Worm (Caenorhabditis elegans) whole organism, young adult: Measurements from ENCODE around the gene K07C5.9.

Experiments used
- D2030.7 ChIP-seq: fragments of 200-800 bp; sonication (Bioruptor generic); IDR thresholded peaks from 2 replicates; pipeline ENCODE4 v1.3.6; 2022; ENCODE audit warnings: missing genetic modification reagents, missing genetic modification characterization, missing compliant biosample characterization
- F23B12.7 ChIP-seq: sonication (generic microtip); optimal IDR thresholded peaks from 2 replicates; lab custom pipeline; 2017; ENCODE audit warnings: missing genetic modification characterization, mild to moderate bottlenecking, missing compliant biosample characterization, antibody characterized with exemption, moderate library complexity; ENCODE audit not compliant: insufficient read depth
- F33H1.4 ChIP-seq: fragments of 200-800 bp; sonication (Bioruptor generic); IDR thresholded peaks from 2 replicates; pipeline ENCODE4 v1.3.6; 2022; ENCODE audit warnings: missing genetic modification reagents, missing genetic modification characterization, missing compliant biosample characterization
- F52B5.7 ChIP-seq: sonication (generic microtip); optimal IDR thresholded peaks from 2 replicates; lab custom pipeline; 2016; ENCODE audit warnings: mild to moderate bottlenecking, missing genetic modification characterization, missing compliant biosample characterization
- K12H6.12 ChIP-seq: fragments of 200-800 bp; sonication (Bioruptor generic); optimal IDR thresholded peaks from 2 replicates; lab custom pipeline; 2018; ENCODE audit warnings: mild to moderate bottlenecking, missing genetic modification characterization, missing compliant biosample characterization
- Y95B8A.8 ChIP-seq: fragments of 200-800 bp; sonication (Bioruptor generic); IDR thresholded peaks from 2 replicates; pipeline ENCODE4 v1.3.6; 2022; ENCODE audit warnings: missing genetic modification reagents, missing genetic modification characterization, missing compliant biosample characterization
- ZK185.1 ChIP-seq: sonication (generic microtip); optimal IDR thresholded peaks from 2 replicates; lab custom pipeline; 2016; ENCODE audit warnings: mild to moderate bottlenecking, missing genetic modification characterization, missing compliant biosample characterization; ENCODE audit not compliant: poor library complexity, severe bottlenecking
- akir-1 ChIP-seq: fragments of 200-800 bp; sonication (Bioruptor generic); optimal IDR thresholded peaks from 2 replicates; lab custom pipeline; 2018; ENCODE audit warnings: mild to moderate bottlenecking, missing genetic modification characterization, moderate library complexity, missing compliant biosample characterization
- aptf-2 ChIP-seq: fragments of 200-800 bp; sonication (Bioruptor generic); conservative IDR thresholded peaks from 2 replicates; pipeline ENCODE4 v1.3.6; 2022; ENCODE audit warnings: missing genetic modification reagents, missing genetic modification characterization, missing compliant biosample characterization
- attf-5 ChIP-seq: fragments of 200-800 bp; sonication (Bioruptor generic); optimal IDR thresholded peaks from 2 replicates; lab custom pipeline; 2018; ENCODE audit warnings: mild to moderate bottlenecking, missing genetic modification characterization, missing compliant biosample characterization
- attf-6 ChIP-seq: fragments of 200-800 bp; sonication (Bioruptor generic); IDR thresholded peaks from 2 replicates; pipeline ENCODE4 v1.3.6; 2022; ENCODE audit warnings: missing genetic modification reagents, missing genetic modification characterization, missing compliant biosample characterization
- bed-2 ChIP-seq: fragments of 200-800 bp; sonication (Bioruptor generic); IDR thresholded peaks from 2 replicates; pipeline ENCODE4 v1.3.6; 2022; ENCODE audit warnings: missing genetic modification reagents, missing genetic modification characterization, missing compliant biosample characterization
- ceh-27 ChIP-seq: fragments of 200-800 bp; sonication (Bioruptor generic); optimal IDR thresholded peaks from 2 replicates; lab custom pipeline; 2018; ENCODE audit warnings: mild to moderate bottlenecking, missing genetic modification characterization, moderate library complexity, missing compliant biosample characterization
- ceh-58 ChIP-seq: fragments of 200-800 bp; sonication (Bioruptor generic); IDR thresholded peaks from 2 replicates; pipeline ENCODE4 v1.3.6; 2022; ENCODE audit warnings: missing genetic modification characterization, missing compliant biosample characterization
- die-1 ChIP-seq: sonication (generic microtip); optimal IDR thresholded peaks from 2 replicates; lab custom pipeline; 2016; ENCODE audit warnings: missing genotype, mild to moderate bottlenecking, missing genetic modification characterization, missing compliant biosample characterization
- dox-1 ChIP-seq: fragments of 200-800 bp; sonication (Bioruptor generic); IDR thresholded peaks from 2 replicates; pipeline ENCODE4 v1.3.6; 2022; ENCODE audit warnings: missing genetic modification reagents, missing genetic modification characterization, missing compliant biosample characterization
- dpl-1 ChIP-seq: fragments of 150-350 bp; optimal IDR thresholded peaks from 2 replicates; lab custom pipeline; 2014; ENCODE audit warnings: missing biosample characterization, missing genetic modification reagents, missing genetic modification characterization
- efl-1 ChIP-seq: fragments of 150-350 bp; optimal IDR thresholded peaks from 2 replicates; lab custom pipeline; 2014; ENCODE audit warnings: missing biosample characterization, missing genetic modification reagents, missing genetic modification characterization
- hmg-1.2 ChIP-seq: fragments of 200-800 bp; sonication (Bioruptor generic); IDR thresholded peaks from 2 replicates; pipeline ENCODE4 v1.3.6; 2022; ENCODE audit warnings: missing genetic modification reagents, missing genetic modification characterization, missing compliant biosample characterization
- lag-1 ChIP-seq: fragments of 200-800 bp; sonication (Bioruptor generic); IDR thresholded peaks from 2 replicates; pipeline ENCODE4 v1.3.6; 2022; ENCODE audit warnings: missing genetic modification reagents, missing genetic modification characterization, missing compliant biosample characterization
- let-526 ChIP-seq: fragments of 200-800 bp; sonication (Bioruptor generic); IDR thresholded peaks from 2 replicates; pipeline ENCODE4 v1.3.6; 2022; ENCODE audit warnings: missing genetic modification reagents, missing genetic modification characterization, missing compliant biosample characterization
- lin-26 ChIP-seq: fragments of 200-800 bp; sonication (Bioruptor generic); IDR thresholded peaks from 2 replicates; pipeline ENCODE4 v1.3.6; 2022; ENCODE audit warnings: missing genetic modification reagents, missing genetic modification characterization, missing compliant biosample characterization
- lin-35 ChIP-seq, 3 experiments: fragments of 150-350 bp in 2 of 3; sonication (generic microtip) in 1 of 3; optimal IDR thresholded peaks; 2 replicates each; lab custom pipeline; 2014 to 2018; ENCODE audit warnings: missing biosample characterization in 3 of 3, missing genetic modification characterization in 3 of 3, missing genetic modification reagents in 3 of 3
- lsl-1 ChIP-seq: fragments of 200-800 bp; sonication (Bioruptor generic); optimal IDR thresholded peaks from 2 replicates; lab custom pipeline; 2018; ENCODE audit warnings: mild to moderate bottlenecking, missing genetic modification characterization, moderate library complexity, missing compliant biosample characterization
- lsy-27 ChIP-seq: sonication (generic microtip); optimal IDR thresholded peaks from 2 replicates; lab custom pipeline; 2017; ENCODE audit warnings: missing genetic modification characterization, mild to moderate bottlenecking, missing compliant biosample characterization, antibody characterized with exemption, missing genotype, borderline replicate concordance; ENCODE audit not compliant: insufficient read depth
- madf-10 ChIP-seq: sonication (generic microtip); optimal IDR thresholded peaks from 2 replicates; lab custom pipeline; 2016; ENCODE audit warnings: mild to moderate bottlenecking, missing genetic modification characterization, missing compliant biosample characterization
- madf-3 ChIP-seq: fragments of 200-800 bp; sonication (Bioruptor generic); IDR thresholded peaks from 2 replicates; pipeline ENCODE4 v1.3.6; 2022; ENCODE audit warnings: missing genetic modification reagents, missing genetic modification characterization, missing compliant biosample characterization
- madf-6 ChIP-seq: fragments of 200-800 bp; sonication (Bioruptor generic); IDR thresholded peaks from 2 replicates; pipeline ENCODE4 v1.3.6; 2022; ENCODE audit warnings: missing genetic modification reagents, missing genetic modification characterization, missing compliant biosample characterization
- nhr-179 ChIP-seq: sonication (generic microtip); optimal IDR thresholded peaks from 2 replicates; lab custom pipeline; 2016; ENCODE audit warnings: mild to moderate bottlenecking, missing genetic modification characterization, missing compliant biosample characterization
- nhr-27 ChIP-seq: fragments of 200-800 bp; sonication (Bioruptor generic); optimal IDR thresholded peaks from 2 replicates; lab custom pipeline; 2018; ENCODE audit warnings: mild to moderate bottlenecking, missing genetic modification characterization, moderate library complexity, missing compliant biosample characterization
- nhr-80 ChIP-seq: sonication (generic microtip); optimal IDR thresholded peaks from 2 replicates; lab custom pipeline; 2016; ENCODE audit warnings: missing genetic modification characterization, missing compliant biosample characterization
- pbrm-1 ChIP-seq: fragments of 200-800 bp; sonication (Bioruptor generic); IDR thresholded peaks from 2 replicates; pipeline ENCODE4 v1.3.6; 2022; ENCODE audit warnings: missing genetic modification reagents, missing genetic modification characterization, missing compliant biosample characterization
- pha-4 ChIP-seq: fragments of 150-350 bp; sonication (generic microtip); optimal IDR thresholded peaks from 2 replicates; lab custom pipeline; 2014; ENCODE audit warnings: missing biosample characterization, missing genetic modification reagents, missing genetic modification characterization
- rcor-1 ChIP-seq: fragments of 200-800 bp; sonication (Bioruptor generic); IDR thresholded peaks from 2 replicates; pipeline ENCODE4 v1.3.6; 2022; ENCODE audit warnings: missing genetic modification reagents, missing genetic modification characterization, missing compliant biosample characterization
- rec-8 ChIP-seq, 2 experiments: sonication (generic microtip); optimal IDR thresholded peaks; 2 replicates each; lab custom pipeline; 2016; ENCODE audit warnings: mild to moderate bottlenecking in 2 of 2, missing genetic modification characterization in 2 of 2, missing genetic modification reagents in 2 of 2, missing genotype in 2 of 2, missing biosample characterization in 1 of 2, missing compliant biosample characterization in 1 of 2, moderate library complexity in 1 of 2
- sea-2 ChIP-seq: fragments of 200-800 bp; sonication (Bioruptor generic); IDR thresholded peaks from 2 replicates; pipeline ENCODE4 v1.3.6; 2022; ENCODE audit warnings: missing genetic modification characterization, missing compliant biosample characterization
- snpc-3.4 ChIP-seq: sonication (generic microtip); optimal IDR thresholded peaks from 2 replicates; lab custom pipeline; 2017; ENCODE audit warnings: missing genetic modification characterization, mild to moderate bottlenecking, missing compliant biosample characterization, antibody characterized with exemption, moderate library complexity, missing genotype, missing genetic modification reagents
- snpc-4 ChIP-seq, 5 experiments: fragments of 150-350 bp in 1 of 5; sonication (generic microtip) in 4 of 5; optimal IDR thresholded peaks; 2 replicates each; lab custom pipeline; 2014 to 2018; ENCODE audit warnings: missing genetic modification characterization in 5 of 5, missing biosample characterization in 3 of 5, antibody characterized with exemption in 2 of 5, mild to moderate bottlenecking in 2 of 5, missing compliant biosample characterization in 2 of 5, missing genotype in 2 of 5, moderate library complexity in 2 of 5, missing genetic modification reagents in 1 of 5
- somi-1 ChIP-seq: fragments of 200-800 bp; sonication (Bioruptor generic); optimal IDR thresholded peaks from 2 replicates; lab custom pipeline; 2018; ENCODE audit warnings: mild to moderate bottlenecking, missing genetic modification characterization, missing compliant biosample characterization
- sptf-2 ChIP-seq: fragments of 200-800 bp; sonication (Bioruptor generic); optimal IDR thresholded peaks from 2 replicates; lab custom pipeline; 2018; ENCODE audit warnings: mild to moderate bottlenecking, missing genetic modification characterization, missing compliant biosample characterization
- tbp1 ChIP-seq: fragments of 200-800 bp; sonication (Bioruptor generic); optimal IDR thresholded peaks from 2 replicates; lab custom pipeline; 2018; ENCODE audit warnings: mild to moderate bottlenecking, missing genetic modification characterization, missing compliant biosample characterization
- tlf-1 ChIP-seq: fragments of 200-800 bp; sonication (Bioruptor generic); optimal IDR thresholded peaks from 2 replicates; lab custom pipeline; 2018; ENCODE audit warnings: mild to moderate bottlenecking, missing genetic modification characterization, missing compliant biosample characterization
- unc-62 ChIP-seq: fragments of 150-350 bp; optimal IDR thresholded peaks from 2 replicates; lab custom pipeline; 2014; ENCODE audit warnings: missing biosample characterization, missing genetic modification reagents, missing genetic modification characterization
- xnd-1 ChIP-seq: sonication (generic microtip); optimal IDR thresholded peaks from 2 replicates; lab custom pipeline; 2016; ENCODE audit warnings: missing genotype, missing genetic modification reagents, missing genetic modification characterization, missing compliant biosample characterization
- ztf-25 ChIP-seq: fragments of 200-800 bp; sonication (Bioruptor generic); IDR thresholded peaks from 2 replicates; pipeline ENCODE4 v1.3.6; 2022; ENCODE audit warnings: missing genetic modification reagents, missing genetic modification characterization, missing compliant biosample characterization
- ztf-26 ChIP-seq: sonication (generic microtip); optimal IDR thresholded peaks from 2 replicates; lab custom pipeline; 2017; ENCODE audit warnings: missing genetic modification characterization, missing compliant biosample characterization

K07C5.9 gene

DNA sequence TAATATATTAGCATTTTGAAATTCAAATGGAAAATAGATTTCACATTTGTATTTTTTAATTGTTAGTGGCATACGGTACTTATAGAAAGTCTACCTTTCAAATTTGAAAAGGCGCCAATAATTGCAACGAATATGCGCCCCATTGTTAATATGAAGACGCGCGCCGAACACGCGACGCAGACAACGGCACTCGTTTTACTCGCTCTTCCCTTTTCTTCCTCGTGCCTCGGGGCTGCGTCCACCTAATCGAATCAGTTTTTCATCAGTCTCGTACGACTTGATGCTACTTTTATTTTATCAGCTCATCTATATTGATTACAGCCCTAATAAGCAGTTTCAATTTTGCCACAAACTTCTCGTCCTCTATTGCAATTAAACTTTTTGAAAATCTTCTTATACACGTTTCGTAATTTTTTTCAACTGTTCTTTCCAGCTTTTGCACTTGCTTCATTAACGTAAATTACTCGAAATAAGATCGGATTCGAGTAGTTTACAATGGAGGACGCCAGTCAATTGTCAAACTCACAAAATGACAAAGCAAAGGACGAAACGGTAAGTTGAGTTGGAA is 12.0 kb upstream of the K07C5.9 start, which contains the start of gene cash-1:
Gene cash-1, plus strand, starts transcription at position 432 of the 568 bp plus-strand sequence.
- TF ChIP-seq unc-62 (GFP tag; lab: Kevin White, UChicago) (no peak), rec-8 (tag; optimal IDR thresholded peaks at IDR 0.05; lab: Kevin White, UChicago) (no peak), xnd-1 (tag; lab: Kevin White, UChicago) (peak; percentile 43), F23B12.7 (tag; lab: Kevin White, UChicago) (no peak), tbp1 (peak; percentile 53), pbrm-1 (GFP tag; lab: Robert Waterston, UW) (peak; percentile 37; the same call in 1 of the 2 replicates), lsy-27 (tag; lab: Kevin White, UChicago) (peak; percentile 61), dpl-1 (GFP tag; lab: Kevin White, UChicago) (peak; percentile 68), nhr-27 (tag; lab: Kevin White, UChicago) (no peak), madf-10 (tag; lab: Kevin White, UChicago) (peak; percentile 17), sptf-2 (GFP tag; lab: Kevin White, UChicago) (no peak), snpc-3.4 (tag; lab: Kevin White, UChicago) (peak; percentile 20), pha-4 (tag; lab: Kevin White, UChicago) (peak; percentile 8), madf-3 (GFP tag; lab: Robert Waterston, UW) (peak; percentile 99), K12H6.12 (tag; lab: Kevin White, UChicago) (peak; percentile 36), efl-1 (GFP tag; lab: Kevin White, UChicago) (peak; percentile 75), let-526 (0 out of 2 replicates have a peak, but pooled peaks have one; percentile 55), lsl-1 (peak; percentile 69), rcor-1 (GFP tag; lab: Robert Waterston, UW) (0 out of 2 replicates have a peak, but pooled peaks have one; percentile 37), ztf-26 (tag; lab: Kevin White, UChicago) (no peak), hmg-1.2 (GFP tag; lab: Robert Waterston, UW) (peak; percentile 52; the same call in 1 of the 2 replicates), attf-5 (GFP tag; lab: Kevin White, UChicago) (peak; percentile 88), lin-26 (GFP tag; lab: Robert Waterston, UW) (peak; percentile 54), dox-1 (peak; percentile 88), sea-2 (no peak), ztf-25 (0 out of 2 replicates have a peak, but pooled peaks have one; percentile 36), ceh-27 (peak; percentile 50), attf-6 (peak; percentile 38; the same call in 1 of the 2 replicates), akir-1 (GFP tag; lab: Kevin White, UChicago) (no peak), Y95B8A.8 (GFP tag; lab: Robert Waterston, UW) (peak; percentile 56; the same call in 1 of the 2 replicates), snpc-4 (GFP tag; optimal IDR thresholded peaks at IDR 0.05; lab: Kevin White, UChicago) (no peak), snpc-4 (tag; optimal IDR thresholded peaks at IDR 0.05; lab: Kevin White, UChicago) (peak in 3 of 4 experiments; percentile 43 to 64 (median 52)), D2030.7 (GFP tag; lab: Robert Waterston, UW) (peak; percentile 68), ZK185.1 (peak; percentile 47), aptf-2 (GFP tag; lab: Robert Waterston, UW) (no peak), madf-6 (GFP tag; lab: Robert Waterston, UW) (peak; percentile 85), die-1 (tag; lab: Kevin White, UChicago) (no peak), lin-35 (GFP tag; optimal IDR thresholded peaks at IDR 0.05; lab: Kevin White, UChicago) (peak in 1 of 3 experiments; percentile 42), nhr-179 (tag; lab: Kevin White, UChicago) (no peak), nhr-80 (peak; percentile 88), F33H1.4 (GFP tag; lab: Robert Waterston, UW) (peak; percentile 54), tlf-1 (peak; percentile 66), bed-2 (GFP tag; lab: Robert Waterston, UW) (no peak), ceh-58 (no peak), somi-1 (GFP tag; lab: Kevin White, UChicago) (no peak), F52B5.7 (no peak), lag-1 (GFP tag; lab: Robert Waterston, UW) (no peak)
